Fruit fly (Drosophila melanogaster) whole organism, embryonic: Measurements from ENCODE around the gene CG10132.

ENCODE experiments used
- Gug ChIP-seq: fragments of 200-800 bp; sonication (Bioruptor generic); IDR thresholded peaks from 4 replicates; pipeline ENCODE4 v1.3.6; 2022; ENCODE audit warnings: missing biosample characterization, missing genetic modification characterization
- Poxn ChIP-seq: fragments of 200-800 bp; sonication (Bioruptor generic); IDR thresholded peaks from 2 replicates; pipeline ENCODE4 v1.3.6; 2022; ENCODE audit warnings: missing biosample characterization, missing genetic modification characterization
- Stat92E ChIP-seq, 3 experiments: fragments of >200 bp in 2 of 3; fragments of 200-800 bp in 1 of 3; sonication (Bioruptor generic) in 1 of 3; optimal IDR thresholded peaks; 2 replicates each; lab custom pipeline; 2017 to 2019; ENCODE audit warnings: missing biosample characterization in 3 of 3, missing genetic modification characterization in 3 of 3, mild to moderate bottlenecking in 1 of 3, moderate library complexity in 1 of 3
- ftz-f1 ChIP-seq: fragments of 200-800 bp; sonication (Bioruptor generic); optimal IDR thresholded peaks from 2 replicates; lab custom pipeline; 2016; ENCODE audit warnings: missing biosample characterization, missing genetic modification characterization
- sr ChIP-seq: fragments of 200-800 bp; sonication (Bioruptor generic); IDR thresholded peaks from 3 replicates; pipeline ENCODE4 v1.3.6; 2022; ENCODE audit warnings: missing biosample characterization, missing genetic modification characterization

DNA sequence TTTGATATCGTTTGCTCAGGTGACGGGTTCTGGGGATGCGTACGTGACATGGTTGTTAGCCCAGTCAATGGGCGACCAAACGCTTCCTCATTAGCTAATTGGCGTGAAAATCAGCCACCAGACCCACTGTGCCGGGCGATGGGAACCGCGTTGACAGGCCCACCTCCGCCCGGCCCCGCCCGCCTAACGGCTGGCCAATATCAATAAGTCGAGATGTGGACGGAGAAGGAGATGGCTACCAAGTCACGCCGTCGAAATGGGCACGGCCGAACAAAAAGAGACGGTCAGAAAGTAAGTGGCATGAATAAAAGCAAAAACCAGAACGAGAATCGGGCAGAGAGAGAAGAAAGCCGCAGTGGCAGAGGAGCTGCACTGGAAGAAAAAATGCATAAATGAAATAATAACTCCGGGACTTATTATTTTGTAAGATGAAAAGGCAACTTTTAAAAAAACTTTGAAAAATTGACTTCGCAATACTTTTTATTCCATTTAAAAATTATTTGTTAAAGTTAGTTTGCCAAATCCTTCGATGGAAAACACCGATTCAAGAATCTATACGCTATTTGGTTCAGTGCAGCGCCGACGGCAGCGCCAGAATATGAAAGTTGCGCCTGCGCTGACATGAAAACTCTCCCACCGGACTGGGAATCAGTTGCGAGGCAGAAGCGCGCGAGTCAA, 19.3 kb downstream of the CG10132 start, which contains the start of gene CG13082:
- peak in 1 of 3 experiments; percentile 65 for TF ChIP-seq Stat92E (GFP tag; optimal IDR thresholded peaks at IDR 0.05; lab: Kevin White, UChicago)
- no peak for TF ChIP-seq Gug (GFP tag; lab: Robert Waterston, UW)
- no peak for TF ChIP-seq ftz-f1 (GFP tag; lab: Kevin White, UChicago)
- TF ChIP-seq sr (GFP tag; lab: Robert Waterston, UW): no peak
- no peak for TF ChIP-seq Poxn (GFP tag; lab: Robert Waterston, UW)
